Fruit fly (Drosophila melanogaster) whole organism, adult: ENCODE measurements around the gene CG4461.

Experiments used
- CG11617 ChIP-seq: fragments of 200-800 bp; sonication (Bioruptor generic); optimal IDR thresholded peaks from 2 replicates; lab custom pipeline; 2017; ENCODE audit warnings: mild to moderate bottlenecking, missing biosample characterization, missing genetic modification reagents, missing genetic modification characterization
- CG12768 ChIP-seq: fragments of 200-800 bp; sonication (Bioruptor generic); optimal IDR thresholded peaks from 2 replicates; lab custom pipeline; 2017; ENCODE audit warnings: missing biosample characterization, missing genetic modification characterization, mild to moderate bottlenecking, moderate library complexity, missing genetic modification reagents
- CG14711 ChIP-seq: fragments of 200-800 bp; sonication (Bioruptor generic); optimal IDR thresholded peaks from 2 replicates; lab custom pipeline; 2018; ENCODE audit warnings: missing biosample characterization, mild to moderate bottlenecking, missing genetic modification characterization, moderate library complexity
- CG1620 ChIP-seq: fragments of 200-800 bp; sonication (Bioruptor generic); optimal IDR thresholded peaks from 2 replicates; lab custom pipeline; 2016; ENCODE audit warnings: missing biosample characterization, missing genetic modification characterization
- CG33017 ChIP-seq: fragments of 200-800 bp; sonication (Bioruptor generic); optimal IDR thresholded peaks from 2 replicates; lab custom pipeline; 2018; ENCODE audit warnings: missing biosample characterization, mild to moderate bottlenecking, missing genetic modification characterization, moderate library complexity
- CG5204 ChIP-seq: fragments of 200-800 bp; sonication (Bioruptor generic); optimal IDR thresholded peaks from 2 replicates; lab custom pipeline; 2016; ENCODE audit warnings: missing biosample characterization, missing genetic modification characterization
- CG7045 ChIP-seq: fragments of 200-800 bp; sonication (Bioruptor generic); optimal IDR thresholded peaks from 2 replicates; lab custom pipeline; 2017; ENCODE audit warnings: missing biosample characterization, mild to moderate bottlenecking, missing genetic modification characterization
- CG7101 ChIP-seq: fragments of 200-800 bp; sonication (Bioruptor generic); optimal IDR thresholded peaks from 2 replicates; lab custom pipeline; 2018; ENCODE audit warnings: missing biosample characterization, mild to moderate bottlenecking, missing genetic modification characterization, moderate library complexity
- Clk ChIP-seq: fragments of 200-800 bp; sonication (Bioruptor generic); optimal IDR thresholded peaks from 2 replicates; lab custom pipeline; 2017; ENCODE audit warnings: missing biosample characterization, missing genetic modification characterization
- Crg-1 ChIP-seq: fragments of 200-800 bp; sonication (Bioruptor generic); optimal IDR thresholded peaks from 2 replicates; lab custom pipeline; 2016; ENCODE audit warnings: missing biosample characterization, missing genetic modification characterization
- Hr96 ChIP-seq: fragments of 200-800 bp; sonication (Bioruptor generic); optimal IDR thresholded peaks from 2 replicates; lab custom pipeline; 2016; ENCODE audit warnings: missing biosample characterization, missing genetic modification characterization
- Mnt ChIP-seq: fragments of 200-800 bp; sonication (Bioruptor generic); optimal IDR thresholded peaks from 2 replicates; lab custom pipeline; 2016; ENCODE audit warnings: missing biosample characterization, mild to moderate bottlenecking, missing genetic modification characterization
- bab1 ChIP-seq: fragments of 200-800 bp; sonication (Bioruptor generic); optimal IDR thresholded peaks from 3 replicates; lab custom pipeline; 2019; ENCODE audit warnings: missing biosample characterization, mild to moderate bottlenecking, missing genetic modification characterization, moderate library complexity
- cic ChIP-seq: fragments of 200-800 bp; sonication (Bioruptor generic); optimal IDR thresholded peaks from 2 replicates; lab custom pipeline; 2017; ENCODE audit warnings: missing biosample characterization, mild to moderate bottlenecking, missing genetic modification characterization, moderate library complexity
- cnc ChIP-seq, 2 experiments: fragments of >200 bp; optimal IDR thresholded peaks; 2 replicates each; lab custom pipeline; 2017
- kay ChIP-seq: fragments of 200-800 bp; sonication (Bioruptor generic); peaks from one replicate; lab custom pipeline; 2016; ENCODE audit warnings: missing biosample characterization, missing genetic modification characterization, borderline replicate concordance
- ovo ChIP-seq: fragments of 200-800 bp; sonication (Bioruptor generic); optimal IDR thresholded peaks from 2 replicates; lab custom pipeline; 2016; ENCODE audit warnings: missing biosample characterization, missing genetic modification characterization
- pad ChIP-seq: fragments of 200-800 bp; sonication (Bioruptor generic); optimal IDR thresholded peaks from 3 replicates; lab custom pipeline; 2017; ENCODE audit warnings: missing biosample characterization, missing genetic modification characterization, mild to moderate bottlenecking, moderate library complexity, missing genetic modification reagents
- tj ChIP-seq: fragments of 200-800 bp; sonication (Bioruptor generic); optimal IDR thresholded peaks from 3 replicates; lab custom pipeline; 2017; ENCODE audit warnings: missing biosample characterization, mild to moderate bottlenecking, missing genetic modification characterization, moderate library complexity
- toe ChIP-seq: fragments of 200-800 bp; sonication (Bioruptor generic); optimal IDR thresholded peaks from 2 replicates; lab custom pipeline; 2016; ENCODE audit warnings: missing biosample characterization, missing genetic modification characterization

Gene CG4461

dm6 chr3L:9375130-9375529 lies at the start of gene CG4461:
Gene CG4461, plus strand, starts transcription at chr3L:9375430.
- TF ChIP-seq CG1620 (GFP tag; lab: Kevin White, UChicago) (no peak), CG12768 (GFP tag; lab: Kevin White, UChicago) (no peak), CG7101 (no peak), ovo (no peak), CG14711 (tag; lab: Kevin White, UChicago) (no peak), Crg-1 (no peak), cic (GFP tag; lab: Kevin White, UChicago) (no peak), toe (GFP tag; lab: Kevin White, UChicago) (no peak), CG5204 (GFP tag; lab: Kevin White, UChicago) (no peak), CG11617 (GFP tag; lab: Kevin White, UChicago) (no peak)

- peak; percentile 12 for TF ChIP-seq CG1620 (GFP tag; lab: Kevin White, UChicago)
- peak; percentile 3 for TF ChIP-seq Mnt (GFP tag; lab: Kevin White, UChicago)
- TF ChIP-seq bab1 (GFP tag; lab: Kevin White, UChicago), result no peak
- TF ChIP-seq toe (GFP tag; lab: Kevin White, UChicago), result peak; percentile 34
- TF ChIP-seq cic (GFP tag; lab: Kevin White, UChicago), result peak; percentile 47
- TF ChIP-seq kay, result peak; percentile 83
- no peak for TF ChIP-seq CG11617 (GFP tag; lab: Kevin White, UChicago)
- TF ChIP-seq tj (GFP tag; lab: Kevin White, UChicago), result no peak
- TF ChIP-seq Crg-1, result no peak
- peak; percentile 23 for TF ChIP-seq CG5204 (GFP tag; lab: Kevin White, UChicago)
- TF ChIP-seq CG7101, result peak; percentile 29
These were observed 41.4 kb upstream of the CG4461 start, which contains the start of gene PGRP-LA for dm6 chr3L:9333745-9334382. Gene PGRP-LA, plus strand, starts transcription at chr3L:9334332.

dm6 chr3L:9335711-9336110 lies 39.5 kb upstream of the CG4461 start:
- no peak for TF ChIP-seq CG14711 (tag; lab: Kevin White, UChicago)
- TF ChIP-seq CG7045 (GFP tag; lab: Kevin White, UChicago), result peak; percentile 32
- TF ChIP-seq CG7101, result peak; percentile 1
- TF ChIP-seq ovo, result peak; percentile 41
- TF ChIP-seq CG11617 (GFP tag; lab: Kevin White, UChicago), result peak; percentile 5
- TF ChIP-seq CG5204 (GFP tag; lab: Kevin White, UChicago), result no peak
- TF ChIP-seq toe (GFP tag; lab: Kevin White, UChicago), result no peak
- TF ChIP-seq CG12768 (GFP tag; lab: Kevin White, UChicago), result peak; percentile 90
- TF ChIP-seq CG33017, result peak; percentile 38
- TF ChIP-seq bab1 (GFP tag; lab: Kevin White, UChicago), result no peak
- peak; percentile 98 for TF ChIP-seq cic (GFP tag; lab: Kevin White, UChicago)
- no peak for TF ChIP-seq CG1620 (GFP tag; lab: Kevin White, UChicago)
- TF ChIP-seq pad (GFP tag; lab: Kevin White, UChicago), result peak; percentile 59
- peak; percentile 85 for TF ChIP-seq kay
- TF ChIP-seq Mnt (GFP tag; lab: Kevin White, UChicago), result peak; percentile 11
- TF ChIP-seq Clk, result peak; percentile 6
- peak; percentile 7 for TF ChIP-seq tj (GFP tag; lab: Kevin White, UChicago)
- TF ChIP-seq cnc (optimal IDR thresholded peaks at IDR 0.05; lab: Kevin White, UChicago), result peak in 1 of 2 experiments; percentile 52
- TF ChIP-seq Crg-1, result no peak
- no peak for TF ChIP-seq Hr96 (GFP tag; lab: Kevin White, UChicago)

dm6 chr3L:9337942-9338468 lies 37.2 kb upstream of the CG4461 start:
- TF ChIP-seq toe (GFP tag; lab: Kevin White, UChicago) (no peak), CG1620 (GFP tag; lab: Kevin White, UChicago) (no peak), Mnt (GFP tag; lab: Kevin White, UChicago) (no peak), pad (GFP tag; lab: Kevin White, UChicago) (no peak), cic (GFP tag; lab: Kevin White, UChicago) (peak; percentile 51), CG5204 (GFP tag; lab: Kevin White, UChicago) (no peak), CG11617 (GFP tag; lab: Kevin White, UChicago) (no peak), CG7101 (no peak)

- no peak for TF ChIP-seq ovo
- TF ChIP-seq CG5204 (GFP tag; lab: Kevin White, UChicago), result no peak
- no peak for TF ChIP-seq CG14711 (tag; lab: Kevin White, UChicago)
- no peak for TF ChIP-seq cnc (optimal IDR thresholded peaks at IDR 0.05; lab: Kevin White, UChicago)
- no peak for TF ChIP-seq tj (GFP tag; lab: Kevin White, UChicago)
- no peak for TF ChIP-seq Clk
- TF ChIP-seq CG12768 (GFP tag; lab: Kevin White, UChicago), result no peak
- TF ChIP-seq kay, result no peak
- TF ChIP-seq toe (GFP tag; lab: Kevin White, UChicago), result no peak
- TF ChIP-seq CG33017, result no peak
- no peak for TF ChIP-seq CG11617 (GFP tag; lab: Kevin White, UChicago)
These were observed 36.7 kb upstream of the CG4461 start, which contains the start of gene PGRP-LC for dm6 chr3L:9338510-9338909. Gene PGRP-LC, plus strand, starts transcription at chr3L:9338810.

dm6 chr3L:9339021-9339420 lies 36.2 kb upstream of the CG4461 start:
- TF ChIP-seq Hr96 (GFP tag; lab: Kevin White, UChicago) (no peak), CG33017 (peak; percentile 5), CG11617 (GFP tag; lab: Kevin White, UChicago) (no peak), Clk (no peak), CG5204 (GFP tag; lab: Kevin White, UChicago) (peak; percentile 15), kay (peak; percentile 77), Crg-1 (no peak), cic (GFP tag; lab: Kevin White, UChicago) (no peak), CG7045 (GFP tag; lab: Kevin White, UChicago) (no peak)
